Worm (Caenorhabditis elegans) whole organism, early embryonic: ENCODE data around the gene pcp-3.

Experiments used
- B0310.2 ChIP-seq: sonication (generic microtip); optimal IDR thresholded peaks from 2 replicates; lab custom pipeline; 2016; ENCODE audit warnings: mild to moderate bottlenecking, missing genetic modification characterization, missing compliant biosample characterization
- ama-1 ChIP-seq: fragments of 150-350 bp; optimal IDR thresholded peaks from 2 replicates; lab custom pipeline; 2014
- ceh-13 ChIP-seq: fragments of 200-800 bp; sonication (Bioruptor generic); optimal IDR thresholded peaks from 2 replicates; lab custom pipeline; 2018; ENCODE audit warnings: mild to moderate bottlenecking, missing genetic modification characterization, missing compliant biosample characterization
- flt-1 ChIP-seq: fragments of 200-800 bp; sonication (Bioruptor generic); IDR thresholded peaks from 2 replicates; pipeline ENCODE4 v1.3.6; 2022; ENCODE audit warnings: missing genetic modification characterization, missing compliant biosample characterization
- sea-1 ChIP-seq: fragments of 200-800 bp; sonication (Bioruptor generic); conservative IDR thresholded peaks from 2 replicates; pipeline ENCODE4 v1.3.6; 2022; ENCODE audit warnings: missing genetic modification characterization, missing compliant biosample characterization
- tbx-11 ChIP-seq: fragments of 200-800 bp; sonication (Bioruptor generic); IDR thresholded peaks from 2 replicates; pipeline ENCODE4 v1.3.6; 2022; ENCODE audit warnings: missing genetic modification characterization, missing compliant biosample characterization

DNA sequence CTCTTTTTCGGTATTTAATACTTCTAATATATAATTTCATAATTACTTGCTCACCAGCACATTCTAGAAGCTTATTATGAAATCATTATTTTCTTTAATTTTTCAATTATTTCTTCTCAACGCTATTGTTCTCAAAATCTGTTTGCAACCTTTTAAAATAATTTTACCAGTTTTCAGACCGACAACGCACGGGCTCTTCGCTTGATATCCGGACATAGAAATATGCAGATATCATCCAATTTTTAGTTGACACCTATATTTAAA lies 41.1 kb upstream of the pcp-3 start, which contains the start of gene wnk-1:
- TF ChIP-seq ama-1 (lab: Kevin White, UChicago) = no peak
- no peak for TF ChIP-seq tbx-11
- TF ChIP-seq ceh-13 (GFP tag; lab: Kevin White, UChicago) = no peak
- no peak for TF ChIP-seq sea-1
- TF ChIP-seq flt-1 = no peak
- no peak for TF ChIP-seq B0310.2 (tag; lab: Kevin White, UChicago)
